Fruit fly (Drosophila melanogaster): ENCODE results near the gene Cog4.
A peak's percentile ranks its signal among the peaks of the same experiment; 100 is the strongest.

The Cog4 gene

dm6 chr2L:10519225-10519624 lies 30.8 kb upstream of the Cog4 start (continued):
- TF ChIP-seq schlank (tag; optimal IDR thresholded peaks at IDR 0.05) (peak; percentile 41), Deaf1 (tag; optimal IDR thresholded peaks at IDR 0.05) (peak; percentile 38), sens-2 (GFP tag; IDR thresholded peaks at IDR 0.05) (peak; percentile 52; the same call in 1 of the 2 replicates), cad (GFP tag; optimal IDR thresholded peaks at IDR 0.05) (no peak), esg (GFP tag; conservative IDR thresholded peaks at IDR 0.05) (peak; percentile 71), CG1233 (GFP tag; optimal IDR thresholded peaks at IDR 0.05) (peak; percentile 49), bigmax (GFP tag; optimal IDR thresholded peaks at IDR 0.05) (no peak), gt (GFP tag; IDR thresholded peaks at IDR 0.05) (no peak), gsb-n (tag; optimal IDR thresholded peaks at IDR 0.05) (peak; percentile 12), wor (GFP tag; IDR thresholded peaks at IDR 0.05) (no peak), lilli (GFP tag; optimal IDR thresholded peaks at IDR 0.05) (peak; percentile 71), NfI (GFP tag; optimal IDR thresholded peaks at IDR 0.05) (peak; percentile 59), CG3995 (GFP tag; optimal IDR thresholded peaks at IDR 0.05) (no peak), Lpt (GFP tag; optimal IDR thresholded peaks at IDR 0.05) (no peak), CG7556 (GFP tag; optimal IDR thresholded peaks at IDR 0.05) (peak; percentile 72), CG2120 (GFP tag; optimal IDR thresholded peaks at IDR 0.05) (peak; percentile 76), sqz (GFP tag; optimal IDR thresholded peaks at IDR 0.05) (peak; percentile 19), dm (GFP tag; optimal IDR thresholded peaks at IDR 0.05) (no peak), CG10543 (GFP tag; optimal IDR thresholded peaks at IDR 0.05) (no peak), CG2202 (tag; optimal IDR thresholded peaks at IDR 0.05) (no peak), zen2 (GFP tag; IDR thresholded peaks at IDR 0.05; ENCODE audit: partially characterized antibody) (no peak), sd (tag; optimal IDR thresholded peaks at IDR 0.05) (peak; percentile 3), Xbp1 (GFP tag; optimal IDR thresholded peaks at IDR 0.05) (peak; percentile 47), CG17361 (GFP tag; IDR thresholded peaks at IDR 0.05) (peak; percentile 48; the same call in 1 of the 3 replicates), hkb (optimal IDR thresholded peaks at IDR 0.05) (no peak), hkb (GFP tag; IDR thresholded peaks at IDR 0.05) (peak; percentile 73), Fer2 (tag; optimal IDR thresholded peaks at IDR 0.05) (peak; percentile 35), Mrtf (GFP tag; IDR thresholded peaks at IDR 0.05) (0 out of 3 replicates have a peak, but pooled peaks have one; percentile 40), Scr (GFP tag; IDR thresholded peaks at IDR 0.05; ENCODE audit: partially characterized antibody) (no peak), pum (GFP tag; optimal IDR thresholded peaks at IDR 0.05) (peak; percentile 9), nerfin-2 (GFP tag; IDR thresholded peaks at IDR 0.05; ENCODE audit: partially characterized antibody) (no peak), Dref (GFP tag; IDR thresholded peaks at IDR 0.05) (no peak), CG33213 (GFP tag; optimal IDR thresholded peaks at IDR 0.05) (no peak), CG11093 (GFP tag; IDR thresholded peaks at IDR 0.05) (peak; percentile 41; the same call in 1 of the 3 replicates), caup (GFP tag; optimal IDR thresholded peaks at IDR 0.05; ENCODE audit: severe bottlenecking) (peak; percentile 61), CG11247 (GFP tag; IDR thresholded peaks at IDR 0.05) (peak; percentile 44; the same call in 1 of the 2 replicates), Optix (GFP tag; IDR thresholded peaks at IDR 0.05) (no peak), eyg (GFP tag; optimal IDR thresholded peaks at IDR 0.05) (no peak), Ravus (GFP tag; IDR thresholded peaks at IDR 0.05) (peak; percentile 4; the same call in 1 of the 2 replicates), CG11560 (tag; IDR thresholded peaks at IDR 0.05) (0 out of 3 replicates have a peak, but pooled peaks have one; percentile 24), slbo (GFP tag; IDR thresholded peaks at IDR 0.05) (peak; percentile 76), CG6683 (GFP tag; optimal IDR thresholded peaks at IDR 0.05) (peak; percentile 34), CG30403 (GFP tag; optimal IDR thresholded peaks at IDR 0.05) (peak; percentile 64), Oli (tag; optimal IDR thresholded peaks at IDR 0.05) (peak; percentile 55), dmrt11E (tag; optimal IDR thresholded peaks at IDR 0.05) (no peak), dysf (GFP tag; IDR thresholded peaks at IDR 0.05) (peak; percentile 82), CkIIα-i1 (GFP tag; IDR thresholded peaks at IDR 0.05) (no peak), Dp (GFP tag; optimal IDR thresholded peaks at IDR 0.05) (no peak), HLHmδ (GFP tag; optimal IDR thresholded peaks at IDR 0.05) (no peak), CG9609 (GFP tag; optimal IDR thresholded peaks at IDR 0.05) (peak; percentile 4), CG17568 (GFP tag; optimal IDR thresholded peaks at IDR 0.05) (peak; percentile 36)

Measured in whole organism, embryonic.